Worm (Caenorhabditis elegans): ENCODE results near the gene crn-2.

DNA sequence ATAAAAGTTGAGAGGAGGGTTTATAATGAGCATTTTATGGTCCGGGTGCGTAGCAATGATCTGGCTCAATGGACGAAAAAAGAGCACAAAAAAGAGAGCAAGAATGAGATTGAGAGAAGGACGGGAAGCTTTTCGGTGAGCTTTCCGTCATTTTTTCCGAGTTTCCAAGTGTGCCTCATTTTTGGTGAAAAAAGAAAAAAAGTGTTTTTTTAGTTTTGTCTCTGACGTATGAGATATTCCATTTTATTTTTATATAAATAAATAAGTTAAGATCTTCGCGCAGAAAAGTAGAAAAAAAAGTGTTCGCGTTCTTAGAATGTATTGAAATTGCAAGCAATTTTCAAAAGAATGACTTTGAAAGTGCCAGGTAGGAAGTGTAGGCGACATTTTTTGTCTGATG lies 25.6 kb downstream of the crn-2 start, which contains the start of gene memb-2:
- TF ChIP-seq lsy-2 (tag; optimal IDR thresholded peaks at IDR 0.05) (no peak), duxl-1 (tag; optimal IDR thresholded peaks at IDR 0.05; ENCODE audit: poor library complexity) (no peak), mdl-1 (tag; optimal IDR thresholded peaks at IDR 0.05) (no peak), mdt-29 (GFP tag; IDR thresholded peaks at IDR 0.05) (no peak), snpc-4 (tag; optimal IDR thresholded peaks at IDR 0.05) (no peak), vab-7 (GFP tag; IDR thresholded peaks at IDR 0.05) (no peak), nhr-77 (tag; optimal IDR thresholded peaks at IDR 0.05) (no peak), nhr-6 (tag; optimal IDR thresholded peaks at IDR 0.05) (no peak)
